Worm (Caenorhabditis elegans): ENCODE measurements around the gene lea-1.

ce11 chrV:10051855-10052254 lies 40.1 kb downstream of the lea-1 start, which contains the start of gene str-118:
- TF ChIP-seq him-1 (tag; optimal IDR thresholded peaks at IDR 0.05) (no peak), W03F9.2 (tag; optimal IDR thresholded peaks at IDR 0.05) (no peak)
